Fruit fly (Drosophila melanogaster) whole organism, prepupa: ENCODE data around the gene Acp29AB.

ENCODE experiments used
- Blimp-1 ChIP-seq: fragments of 200-800 bp; sonication (Bioruptor generic); optimal IDR thresholded peaks from 3 replicates; lab custom pipeline; 2017; ENCODE audit warnings: missing biosample characterization, missing genetic modification characterization, mild to moderate bottlenecking, moderate library complexity, missing genetic modification reagents
- CG10631 ChIP-seq: fragments of 200-800 bp; sonication (Bioruptor generic); optimal IDR thresholded peaks from 2 replicates; lab custom pipeline; 2016; ENCODE audit warnings: missing biosample characterization, missing genetic modification characterization
- CG10669 ChIP-seq: fragments of 200-800 bp; sonication (Bioruptor generic); optimal IDR thresholded peaks from 3 replicates; lab custom pipeline; 2018; ENCODE audit warnings: missing biosample characterization, mild to moderate bottlenecking, missing genetic modification characterization, moderate library complexity
- CG11294 ChIP-seq: fragments of 200-800 bp; sonication (Bioruptor generic); IDR thresholded peaks from 2 replicates; pipeline ENCODE4 v1.3.6; 2022; ENCODE audit warnings: missing biosample characterization, missing genetic modification characterization
- CG11762 ChIP-seq: fragments of 200-800 bp; sonication (Bioruptor generic); optimal IDR thresholded peaks from 3 replicates; lab custom pipeline; 2016; ENCODE audit warnings: missing biosample characterization, missing genetic modification characterization; ENCODE audit not compliant: insufficient read depth
- CG11902 ChIP-seq: fragments of 200-800 bp; sonication (Bioruptor generic); optimal IDR thresholded peaks from 3 replicates; lab custom pipeline; 2016; ENCODE audit warnings: missing biosample characterization, missing genetic modification characterization
- CG1621 ChIP-seq: fragments of 200-800 bp; sonication (Bioruptor generic); optimal IDR thresholded peaks from 3 replicates; lab custom pipeline; 2018; ENCODE audit warnings: missing biosample characterization, mild to moderate bottlenecking, missing genetic modification characterization
- CG16779 ChIP-seq: fragments of 200-800 bp; sonication (Bioruptor generic); optimal IDR thresholded peaks from 3 replicates; lab custom pipeline; 2017; ENCODE audit warnings: missing biosample characterization, mild to moderate bottlenecking, missing genetic modification characterization
- CG3032 ChIP-seq: fragments of 200-800 bp; optimal IDR thresholded peaks from 2 replicates; lab custom pipeline; 2019; ENCODE audit warnings: missing biosample characterization, mild to moderate bottlenecking, missing genetic modification characterization, moderate library complexity
- CG31627 ChIP-seq: fragments of 200-800 bp; sonication (Bioruptor generic); optimal IDR thresholded peaks from 3 replicates; lab custom pipeline; 2016; ENCODE audit warnings: missing biosample characterization, missing genetic modification characterization
- CG32006 ChIP-seq: fragments of 200-800 bp; sonication (Bioruptor generic); optimal IDR thresholded peaks from 3 replicates; lab custom pipeline; 2017; ENCODE audit warnings: missing biosample characterization, mild to moderate bottlenecking, missing genetic modification characterization
- CG34406 ChIP-seq: fragments of 200-800 bp; sonication (Bioruptor generic); optimal IDR thresholded peaks from 3 replicates; lab custom pipeline; 2016; ENCODE audit warnings: missing biosample characterization, missing genetic modification characterization
- CG3919 ChIP-seq: fragments of 200-800 bp; sonication (Bioruptor generic); optimal IDR thresholded peaks from 3 replicates; lab custom pipeline; 2016; ENCODE audit warnings: missing biosample characterization, missing genetic modification characterization
- CG6163 ChIP-seq: fragments of 200-800 bp; sonication (Bioruptor generic); IDR thresholded peaks from 3 replicates; pipeline ENCODE4 v1.3.6; 2022; ENCODE audit warnings: missing biosample characterization, missing genetic modification characterization
- CG6276 ChIP-seq: fragments of 200-800 bp; sonication (Bioruptor generic); optimal IDR thresholded peaks from 2 replicates; lab custom pipeline; 2017; ENCODE audit warnings: missing biosample characterization, mild to moderate bottlenecking, missing genetic modification characterization
- CG6792 ChIP-seq: fragments of 200-800 bp; sonication (Bioruptor generic); optimal IDR thresholded peaks from 3 replicates; lab custom pipeline; 2016; ENCODE audit warnings: missing biosample characterization, missing genetic modification characterization
- CG6854 ChIP-seq: fragments of 200-800 bp; sonication (Bioruptor generic); optimal IDR thresholded peaks from 2 replicates; lab custom pipeline; 2017; ENCODE audit warnings: missing biosample characterization, mild to moderate bottlenecking, missing genetic modification characterization
- CG7368 ChIP-seq: fragments of 200-800 bp; sonication (Bioruptor generic); optimal IDR thresholded peaks from 3 replicates; lab custom pipeline; 2016; ENCODE audit warnings: missing biosample characterization, missing genetic modification characterization
- CG8319 ChIP-seq: fragments of 200-800 bp; sonication (Bioruptor generic); optimal IDR thresholded peaks from 3 replicates; lab custom pipeline; 2016; ENCODE audit warnings: missing biosample characterization, missing genetic modification characterization
- CG8632 ChIP-seq: fragments of 200-800 bp; sonication (Bioruptor generic); optimal IDR thresholded peaks from 3 replicates; lab custom pipeline; 2016; ENCODE audit warnings: missing biosample characterization, missing genetic modification characterization
- CG9139 ChIP-seq: fragments of 200-800 bp; sonication (Bioruptor generic); optimal IDR thresholded peaks from 3 replicates; lab custom pipeline; 2017; ENCODE audit warnings: missing biosample characterization, mild to moderate bottlenecking, missing genetic modification characterization
- Eip75B ChIP-seq: fragments of 200-800 bp; sonication (Bioruptor generic); optimal IDR thresholded peaks from 3 replicates; lab custom pipeline; 2016; ENCODE audit warnings: missing biosample characterization, missing genetic modification characterization
- Eip78C ChIP-seq: fragments of 200-800 bp; sonication (Bioruptor generic); peaks from one replicate; lab custom pipeline; 2016; ENCODE audit warnings: missing biosample characterization, missing genetic modification characterization
- Eip93F ChIP-seq: fragments of 200-800 bp; sonication (Bioruptor generic); optimal IDR thresholded peaks from 2 replicates; lab custom pipeline; 2016; ENCODE audit warnings: missing biosample characterization, mild to moderate bottlenecking, missing genetic modification characterization
- Ets21C ChIP-seq: fragments of 200-800 bp; sonication (Bioruptor generic); optimal IDR thresholded peaks from 3 replicates; lab custom pipeline; 2016; ENCODE audit warnings: missing biosample characterization, missing genetic modification characterization
- Gug ChIP-seq: fragments of 200-800 bp; sonication (Bioruptor generic); IDR thresholded peaks from 2 replicates; pipeline ENCODE4 v1.3.6; 2022; ENCODE audit warnings: missing biosample characterization, missing genetic modification characterization
- Hr38 ChIP-seq: sonication (Bioruptor generic); optimal IDR thresholded peaks from 2 replicates; lab custom pipeline; 2016; ENCODE audit warnings: missing biosample characterization, missing genetic modification characterization
- Lpt ChIP-seq: fragments of 200-800 bp; sonication (Bioruptor generic); optimal IDR thresholded peaks from 3 replicates; lab custom pipeline; 2016; ENCODE audit warnings: missing biosample characterization, missing genetic modification characterization
- Met ChIP-seq: fragments of 200-800 bp; sonication (Bioruptor generic); optimal IDR thresholded peaks from 3 replicates; lab custom pipeline; 2016; ENCODE audit warnings: missing biosample characterization, missing genetic modification characterization
- OdsH ChIP-seq: fragments of 200-800 bp; sonication (Bioruptor generic); optimal IDR thresholded peaks from 3 replicates; lab custom pipeline; 2016; ENCODE audit warnings: missing biosample characterization, missing genetic modification characterization
- Smox ChIP-seq: fragments of 200-800 bp; sonication (Bioruptor generic); optimal IDR thresholded peaks from 3 replicates; lab custom pipeline; 2016; ENCODE audit warnings: missing biosample characterization, missing genetic modification characterization
- Sox14 ChIP-seq: fragments of 200-800 bp; sonication (Bioruptor generic); optimal IDR thresholded peaks from 3 replicates; lab custom pipeline; 2016; ENCODE audit warnings: missing biosample characterization, missing genetic modification characterization
- Sox15 ChIP-seq: fragments of 200-800 bp; sonication (Bioruptor generic); optimal IDR thresholded peaks from 3 replicates; lab custom pipeline; 2016; ENCODE audit warnings: missing biosample characterization, missing genetic modification characterization
- achi ChIP-seq: fragments of 200-800 bp; sonication (Bioruptor generic); optimal IDR thresholded peaks from 3 replicates; lab custom pipeline; 2016; ENCODE audit warnings: missing biosample characterization, missing genetic modification characterization
- eg ChIP-seq: fragments of 200-800 bp; sonication (Bioruptor generic); IDR thresholded peaks from 3 replicates; pipeline ENCODE4 v1.3.6; 2022; ENCODE audit warnings: missing biosample characterization, missing genetic modification characterization
- esn ChIP-seq: fragments of 200-800 bp; sonication (Bioruptor generic); optimal IDR thresholded peaks from 2 replicates; lab custom pipeline; 2016; ENCODE audit warnings: missing biosample characterization, mild to moderate bottlenecking, missing genetic modification characterization, moderate library complexity
- fd59A ChIP-seq: fragments of 200-800 bp; sonication (Bioruptor generic); optimal IDR thresholded peaks from 2 replicates; lab custom pipeline; 2017; ENCODE audit warnings: missing biosample characterization, mild to moderate bottlenecking, missing genetic modification characterization, missing genetic modification reagents
- fkh ChIP-seq: fragments of 200-800 bp; sonication (Bioruptor generic); optimal IDR thresholded peaks from 3 replicates; lab custom pipeline; 2017; ENCODE audit warnings: missing biosample characterization, mild to moderate bottlenecking, missing genetic modification characterization, moderate library complexity
- net ChIP-seq: fragments of 200-800 bp; sonication (Bioruptor generic); optimal IDR thresholded peaks from 3 replicates; lab custom pipeline; 2016; ENCODE audit warnings: missing biosample characterization, missing genetic modification characterization
- pdm3 ChIP-seq: fragments of 200-800 bp; sonication (Bioruptor generic); optimal IDR thresholded peaks from 3 replicates; lab custom pipeline; 2016; ENCODE audit warnings: missing biosample characterization, missing genetic modification characterization
- spab ChIP-seq: fragments of 200-800 bp; sonication (Bioruptor generic); optimal IDR thresholded peaks from 2 replicates; lab custom pipeline; 2017; ENCODE audit warnings: missing biosample characterization, mild to moderate bottlenecking, missing genetic modification characterization, missing genetic modification reagents
- vri ChIP-seq: fragments of 200-800 bp; sonication (Bioruptor generic); optimal IDR thresholded peaks from 3 replicates; lab custom pipeline; 2016; ENCODE audit warnings: missing biosample characterization, mild to moderate bottlenecking, missing genetic modification characterization

Acp29AB gene

dm6 chr2L:8393122-8393521, at the start of gene Acp29AB:
Gene Acp29AB, minus strand, starts transcription at chr2L:8393222.
- no peak for TF ChIP-seq CG6792 (GFP tag; lab: Kevin White, UChicago)
- no peak for TF ChIP-seq CG11902 (GFP tag; lab: Kevin White, UChicago)
- TF ChIP-seq vri (GFP tag; lab: Kevin White, UChicago), result no peak
- no peak for TF ChIP-seq Sox15 (GFP tag; lab: Kevin White, UChicago)
- no peak for TF ChIP-seq Lpt (GFP tag; lab: Kevin White, UChicago)
- TF ChIP-seq Gug, result no peak
- no peak for TF ChIP-seq achi (GFP tag; lab: Kevin White, UChicago)
- no peak for TF ChIP-seq CG9139 (GFP tag; lab: Kevin White, UChicago)
- TF ChIP-seq Met (GFP tag; lab: Kevin White, UChicago), result no peak
- TF ChIP-seq CG11294, result no peak
- no peak for TF ChIP-seq CG8319 (GFP tag; lab: Kevin White, UChicago)
- TF ChIP-seq OdsH, result no peak
- TF ChIP-seq Sox14 (GFP tag; lab: Kevin White, UChicago), result no peak
- no peak for TF ChIP-seq Hr38 (GFP tag; lab: Kevin White, UChicago)
- TF ChIP-seq CG1621 (tag; lab: Kevin White, UChicago), result no peak
- no peak for TF ChIP-seq CG6854 (GFP tag; lab: Kevin White, UChicago)
- TF ChIP-seq CG8632 (GFP tag; lab: Kevin White, UChicago), result no peak
- no peak for TF ChIP-seq esn (GFP tag; lab: Kevin White, UChicago)

- TF ChIP-seq Hr38 (GFP tag; lab: Kevin White, UChicago) (no peak), esn (GFP tag; lab: Kevin White, UChicago) (no peak), CG3032 (tag; lab: Kevin White, UChicago) (no peak), OdsH (no peak), Sox15 (GFP tag; lab: Kevin White, UChicago) (no peak), spab (GFP tag; lab: Kevin White, UChicago) (no peak)
Measured at dm6 chr2L:8442147-8442546, 49.1 kb upstream of the Acp29AB start, which contains the start of gene CG31897. Gene CG31897, plus strand, starts transcription at chr2L:8442447.

- TF ChIP-seq CG10631 (GFP tag; lab: Kevin White, UChicago), result no peak
- TF ChIP-seq CG3919 (GFP tag; lab: Kevin White, UChicago), result no peak
- no peak for TF ChIP-seq Eip93F (GFP tag; lab: Kevin White, UChicago)
- no peak for TF ChIP-seq CG6854 (GFP tag; lab: Kevin White, UChicago)
- TF ChIP-seq eg (GFP tag; lab: Robert Waterston, UW), result no peak
- no peak for TF ChIP-seq CG34406 (GFP tag; lab: Kevin White, UChicago)
- TF ChIP-seq CG32006, result no peak
- TF ChIP-seq Smox (GFP tag; lab: Kevin White, UChicago), result no peak
- no peak for TF ChIP-seq CG1621 (tag; lab: Kevin White, UChicago)
- no peak for TF ChIP-seq net (GFP tag; lab: Kevin White, UChicago)
- no peak for TF ChIP-seq Ets21C
- no peak for TF ChIP-seq CG6163 (GFP tag; lab: Robert Waterston, UW)
- TF ChIP-seq CG11762 (GFP tag; lab: Kevin White, UChicago), result no peak
- TF ChIP-seq Eip75B, result no peak
- no peak for TF ChIP-seq CG16779 (tag; lab: Kevin White, UChicago)
- no peak for TF ChIP-seq CG31627 (GFP tag; lab: Kevin White, UChicago)
- TF ChIP-seq CG9139 (GFP tag; lab: Kevin White, UChicago), result no peak
Measured at dm6 chr2L:8438052-8438451, 45.0 kb upstream of the Acp29AB start, which contains the start of gene mus201. Gene mus201, plus strand, starts transcription at chr2L:8438169.

dm6 chr2L:8437176-8437575, 44.2 kb upstream of the Acp29AB start, which contains the start of the genes D12 and Chrac-14:
Gene D12, minus strand, starts transcription at chr2L:8437365.
Gene Chrac-14, plus strand, starts transcription at chr2L:8437405.
- TF ChIP-seq pdm3, result no peak
- TF ChIP-seq CG8319 (GFP tag; lab: Kevin White, UChicago), result no peak
- TF ChIP-seq CG3032 (tag; lab: Kevin White, UChicago), result no peak
- TF ChIP-seq CG6276, result no peak
- TF ChIP-seq Lpt (GFP tag; lab: Kevin White, UChicago), result no peak
- no peak for TF ChIP-seq fd59A
- TF ChIP-seq OdsH, result no peak
- TF ChIP-seq CG10669 (GFP tag; lab: Kevin White, UChicago), result no peak
- no peak for TF ChIP-seq Sox15 (GFP tag; lab: Kevin White, UChicago)
- TF ChIP-seq esn (GFP tag; lab: Kevin White, UChicago), result peak; percentile 25
- TF ChIP-seq fkh (GFP tag; lab: Kevin White, UChicago), result peak; percentile 88
- no peak for TF ChIP-seq Blimp-1 (GFP tag; lab: Kevin White, UChicago)
- 0 out of 3 replicates have a peak, but pooled peaks have one; percentile 27 for TF ChIP-seq CG6163 (GFP tag; lab: Robert Waterston, UW)
- no peak for TF ChIP-seq CG10631 (GFP tag; lab: Kevin White, UChicago)
- TF ChIP-seq Eip78C, result no peak
- no peak for TF ChIP-seq CG6854 (GFP tag; lab: Kevin White, UChicago)
- no peak for TF ChIP-seq CG11294
- no peak for TF ChIP-seq CG1621 (tag; lab: Kevin White, UChicago)
- no peak for TF ChIP-seq spab (GFP tag; lab: Kevin White, UChicago)
- no peak for TF ChIP-seq CG7368
